Worm (Caenorhabditis elegans): ENCODE data around the gene poml-1.

poml-1 gene

DNA sequence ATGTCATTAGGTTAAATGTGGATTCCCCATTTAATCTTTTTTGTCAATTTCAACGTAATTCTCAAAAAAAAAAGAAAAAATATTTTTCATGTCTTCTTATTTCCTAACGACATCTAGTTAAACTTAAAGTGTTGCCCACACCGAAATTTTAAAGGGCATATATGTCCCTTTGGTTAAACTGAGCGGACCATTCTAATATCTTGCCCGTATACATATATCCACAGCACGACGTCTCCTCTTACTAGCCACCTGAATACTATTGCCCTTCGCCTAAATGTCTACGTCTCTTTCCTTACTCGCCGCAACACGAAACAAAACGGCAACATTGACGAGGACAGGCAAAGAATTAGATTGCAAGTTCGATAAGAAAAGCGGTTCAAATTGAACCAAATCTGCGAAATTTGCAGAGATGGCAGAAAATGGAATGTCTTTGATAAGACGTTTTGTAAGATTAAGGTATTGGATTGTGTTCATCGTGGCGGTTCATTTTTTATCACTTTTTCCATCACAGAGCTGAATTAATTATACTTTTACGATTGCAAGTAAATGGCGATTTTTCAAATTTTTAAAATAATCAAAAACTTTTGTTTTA lies 22.0 kb downstream of the poml-1 start (continued):
- TF ChIP-seq ZK185.1 (tag; optimal IDR thresholded peaks at IDR 0.05; ENCODE audit: poor library complexity, severe bottlenecking) (peak; percentile 99), rec-8 (tag; optimal IDR thresholded peaks at IDR 0.05) (no peak), C17E4.6 (GFP tag; IDR thresholded peaks at IDR 0.05) (peak; percentile 90), F10E7.11 (tag; optimal IDR thresholded peaks at IDR 0.05) (peak; percentile 99), F22D6.2 (tag; optimal IDR thresholded peaks at IDR 0.05) (peak; percentile 97), aptf-3 (GFP tag; IDR thresholded peaks at IDR 0.05) (no peak), Y53F4B.3 (GFP tag; IDR thresholded peaks at IDR 0.05) (no peak), rcor-1 (GFP tag; IDR thresholded peaks at IDR 0.05) (peak; percentile 98), ccch-3 (GFP tag; optimal IDR thresholded peaks at IDR 0.05) (peak; percentile 92), chd-7 (tag; optimal IDR thresholded peaks at IDR 0.05) (peak; percentile 98), hrde-1 (tag; optimal IDR thresholded peaks at IDR 0.05; ENCODE audit: borderline replicate concordance) (peak; percentile 22), lin-35 (GFP tag; optimal IDR thresholded peaks at IDR 0.05) (peak in 2 of 3 experiments; percentile 88 to 98), ztf-25 (GFP tag; IDR thresholded peaks at IDR 0.05) (no peak), atf-7 (tag; optimal IDR thresholded peaks at IDR 0.05) (peak; percentile 99), hmg-20 (GFP tag; IDR thresholded peaks at IDR 0.05) (peak; percentile 97), attf-6 (GFP tag; IDR thresholded peaks at IDR 0.05) (no peak), B0019.2 (GFP tag; conservative IDR thresholded peaks at IDR 0.05) (no peak), ztf-18 (tag; optimal IDR thresholded peaks at IDR 0.05) (peak; percentile 69), F37B4.10 (GFP tag; IDR thresholded peaks at IDR 0.05) (0 out of 2 replicates have a peak, but pooled peaks have one; percentile 83), ceh-79 (tag; optimal IDR thresholded peaks at IDR 0.05) (peak; percentile 78), nhr-120 (GFP tag; IDR thresholded peaks at IDR 0.05) (0 out of 2 replicates have a peak, but pooled peaks have one; percentile 54), bed-2 (GFP tag; IDR thresholded peaks at IDR 0.05) (0 out of 2 replicates have a peak, but pooled peaks have one; percentile 60), ceh-40 (GFP tag; IDR thresholded peaks at IDR 0.05) (peak; percentile 75; the same call in 1 of the 2 replicates), unc-130 (GFP tag; optimal IDR thresholded peaks at IDR 0.05) (no peak), nfyb-1 (GFP tag; IDR thresholded peaks at IDR 0.05) (peak; percentile 98), pbrm-1 (GFP tag; IDR thresholded peaks at IDR 0.05) (peak; percentile 94), lsy-27 (tag; optimal IDR thresholded peaks at IDR 0.05; ENCODE audit: borderline replicate concordance, insufficient read depth) (peak; percentile 27), repo-1 (tag; optimal IDR thresholded peaks at IDR 0.05) (peak; percentile 100), mcd-1 (GFP tag; IDR thresholded peaks at IDR 0.05) (peak; percentile 92), snpc-4 (GFP tag; optimal IDR thresholded peaks at IDR 0.05) (peak; percentile 42), snpc-4 (tag; optimal IDR thresholded peaks at IDR 0.05) (peak; percentile 60 to 91 (median 85)), dox-1 (GFP tag; IDR thresholded peaks at IDR 0.05) (peak; percentile 98; the same call in 1 of the 2 replicates), cebp-1 (GFP tag; IDR thresholded peaks at IDR 0.05) (peak; percentile 75), cebp-1 (tag; optimal IDR thresholded peaks at IDR 0.05) (peak; percentile 98), madf-3 (GFP tag; IDR thresholded peaks at IDR 0.05) (peak; percentile 83), F39B2.1 (GFP tag; IDR thresholded peaks at IDR 0.05) (no peak), zfh-2 (GFP tag; conservative IDR thresholded peaks at IDR 0.05) (no peak), T26A5.8 (tag; optimal IDR thresholded peaks at IDR 0.05) (no peak), snpc-1.1 (tag; optimal IDR thresholded peaks at IDR 0.05; ENCODE audit: insufficient read depth) (no peak), T07F8.4 (tag; optimal IDR thresholded peaks at IDR 0.05) (peak; percentile 94), mxl-1 (tag; optimal IDR thresholded peaks at IDR 0.05) (peak; percentile 86), fkh-3 (tag; optimal IDR thresholded peaks at IDR 0.05) (no peak), nfya-1 (tag; optimal IDR thresholded peaks at IDR 0.05; ENCODE audit: borderline replicate concordance, insufficient read depth) (no peak), F57A8.1 (GFP tag; optimal IDR thresholded peaks at IDR 0.05) (peak; percentile 92), hlh-12 (tag; optimal IDR thresholded peaks at IDR 0.05) (no peak), let-526 (GFP tag; IDR thresholded peaks at IDR 0.05) (peak; percentile 92), F57C9.4 (tag; optimal IDR thresholded peaks at IDR 0.05) (peak; percentile 54)
